Fruit fly (Drosophila melanogaster): ENCODE measurements around the gene Gel.

DNA sequence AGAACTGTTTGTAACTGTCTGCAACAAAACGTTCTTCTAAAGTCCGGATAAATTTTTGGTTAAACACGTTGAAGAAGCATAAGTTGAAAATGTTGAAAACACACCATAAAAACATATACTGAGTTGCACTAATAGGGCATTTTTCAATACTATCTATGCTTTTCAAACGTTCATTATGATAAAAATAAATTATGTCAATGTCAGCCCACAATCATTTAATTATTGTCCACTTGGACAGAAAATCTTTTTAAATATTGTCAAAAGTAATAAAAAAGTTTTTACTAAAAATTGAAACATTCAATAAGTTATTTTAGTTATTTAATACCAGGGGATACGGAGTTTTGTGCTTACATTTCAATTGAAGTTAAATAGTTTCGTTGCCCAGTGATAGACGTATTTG is 31.5 kb downstream of the Gel start, which contains the start of gene CG1092:
- no peak for TF ChIP-seq CG8478 (optimal IDR thresholded peaks at IDR 0.05)
- TF ChIP-seq CTCF (optimal IDR thresholded peaks at IDR 0.05), result no peak

All from S2 (cell line).